Worm (Caenorhabditis elegans): Measurements from ENCODE around the gene K07E3.9.

The K07E3.9 gene

DNA sequence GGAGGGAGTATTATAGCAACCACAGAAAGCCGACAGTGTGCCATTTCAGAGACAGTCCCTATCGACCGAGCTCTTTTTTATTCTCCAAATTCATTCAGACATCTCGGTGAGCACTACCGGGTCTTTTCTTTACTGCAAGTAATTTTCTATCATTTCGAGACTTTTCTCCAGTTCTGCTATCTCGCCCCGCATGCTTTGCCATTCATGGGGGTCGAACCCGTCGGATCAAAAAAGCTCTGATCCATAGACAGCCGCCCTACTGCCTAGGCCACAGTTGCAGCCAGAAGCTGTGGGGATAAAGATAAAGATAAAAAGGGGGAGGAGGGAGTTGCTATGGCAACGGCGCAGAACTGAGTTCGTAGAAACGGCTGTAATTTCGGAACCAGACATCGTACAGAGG, 43.4 kb downstream of the K07E3.9 start (continued):
- TF ChIP-seq madf-3 (GFP tag; IDR thresholded peaks at IDR 0.05), result no peak
- TF ChIP-seq T07F8.4 (tag; optimal IDR thresholded peaks at IDR 0.05), result no peak
- TF ChIP-seq ztf-6 (GFP tag; IDR thresholded peaks at IDR 0.05), result no peak
- TF ChIP-seq sdz-38 (tag; optimal IDR thresholded peaks at IDR 0.05), result no peak
- no peak for TF ChIP-seq aptf-2 (GFP tag; conservative IDR thresholded peaks at IDR 0.05)
- TF ChIP-seq ceh-79 (tag; optimal IDR thresholded peaks at IDR 0.05), result peak; percentile 10
- no peak for TF ChIP-seq attf-5 (GFP tag; optimal IDR thresholded peaks at IDR 0.05)
- no peak for TF ChIP-seq rec-8 (tag; optimal IDR thresholded peaks at IDR 0.05)
- no peak for TF ChIP-seq snpc-1.3 (tag; optimal IDR thresholded peaks at IDR 0.05; ENCODE audit: insufficient read depth)
- TF ChIP-seq F33H1.4 (GFP tag; IDR thresholded peaks at IDR 0.05), result no peak
- TF ChIP-seq B0019.2 (GFP tag; conservative IDR thresholded peaks at IDR 0.05), result no peak
- TF ChIP-seq nfya-2 (GFP tag; IDR thresholded peaks at IDR 0.05), result no peak
- TF ChIP-seq C17E4.6 (GFP tag; IDR thresholded peaks at IDR 0.05), result no peak
- TF ChIP-seq ama-1 (optimal IDR thresholded peaks at IDR 0.05), result no peak
- no peak for TF ChIP-seq ama-1 (GFP tag; optimal IDR thresholded peaks at IDR 0.05)
- TF ChIP-seq tbx-9 (tag; optimal IDR thresholded peaks at IDR 0.05; ENCODE audit: borderline replicate concordance), result no peak
- TF ChIP-seq D2030.7 (GFP tag; IDR thresholded peaks at IDR 0.05), result peak; percentile 67
- no peak for TF ChIP-seq K11D2.4 (GFP tag; IDR thresholded peaks at IDR 0.05)
- TF ChIP-seq pbrm-1 (GFP tag; IDR thresholded peaks at IDR 0.05), result no peak
- TF ChIP-seq lin-35 (GFP tag; optimal IDR thresholded peaks at IDR 0.05), result no peak
- TF ChIP-seq attf-6 (GFP tag; IDR thresholded peaks at IDR 0.05), result no peak
- TF ChIP-seq egl-18 (GFP tag; IDR thresholded peaks at IDR 0.05), result no peak
- no peak for TF ChIP-seq ceh-27 (GFP tag; optimal IDR thresholded peaks at IDR 0.05)
- TF ChIP-seq repo-1 (tag; optimal IDR thresholded peaks at IDR 0.05), result no peak
- TF ChIP-seq mcd-1 (GFP tag; IDR thresholded peaks at IDR 0.05), result no peak
- no peak for TF ChIP-seq unc-130 (GFP tag; optimal IDR thresholded peaks at IDR 0.05)
- TF ChIP-seq ZK185.1 (tag; optimal IDR thresholded peaks at IDR 0.05; ENCODE audit: poor library complexity, severe bottlenecking), result no peak
- TF ChIP-seq dpl-1 (GFP tag; optimal IDR thresholded peaks at IDR 0.05), result no peak
- TF ChIP-seq lin-40 (tag; optimal IDR thresholded peaks at IDR 0.05), result no peak
- no peak for TF ChIP-seq nhr-27 (tag; optimal IDR thresholded peaks at IDR 0.05)
- no peak for TF ChIP-seq let-607 (tag; optimal IDR thresholded peaks at IDR 0.05)
- TF ChIP-seq B0035.1 (tag; optimal IDR thresholded peaks at IDR 0.05), result no peak
- no peak for TF ChIP-seq madf-10 (tag; optimal IDR thresholded peaks at IDR 0.05)
- TF ChIP-seq atf-7 (tag; optimal IDR thresholded peaks at IDR 0.05), result no peak
- TF ChIP-seq F55B11.4 (tag; optimal IDR thresholded peaks at IDR 0.05; ENCODE audit: borderline replicate concordance, insufficient read depth), result no peak
- TF ChIP-seq zfh-2 (GFP tag; conservative IDR thresholded peaks at IDR 0.05), result 0 out of 2 replicates have a peak, but pooled peaks have one; percentile 27
- no peak for TF ChIP-seq efl-1 (GFP tag; optimal IDR thresholded peaks at IDR 0.05)
- no peak for TF ChIP-seq mel-28 (tag; optimal IDR thresholded peaks at IDR 0.05; ENCODE audit: borderline replicate concordance)
- TF ChIP-seq lir-1 (GFP tag; conservative IDR thresholded peaks at IDR 0.05), result no peak
- peak; percentile 36 for TF ChIP-seq ztf-18 (tag; optimal IDR thresholded peaks at IDR 0.05)
- TF ChIP-seq hmg-20 (GFP tag; IDR thresholded peaks at IDR 0.05), result no peak
- TF ChIP-seq rcor-1 (GFP tag; IDR thresholded peaks at IDR 0.05), result no peak
- TF ChIP-seq B0261.1 (tag; optimal IDR thresholded peaks at IDR 0.05), result peak; percentile 70
- no peak for TF ChIP-seq F52B5.7 (tag; optimal IDR thresholded peaks at IDR 0.05)
- TF ChIP-seq tlf-1 (GFP tag; optimal IDR thresholded peaks at IDR 0.05), result no peak
- TF ChIP-seq Y67H2A.10 (GFP tag; conservative IDR thresholded peaks at IDR 0.05), result no peak
- no peak for TF ChIP-seq gei-17 (GFP tag; optimal IDR thresholded peaks at IDR 0.05)
- no peak for TF ChIP-seq nhr-90 (tag; optimal IDR thresholded peaks at IDR 0.05)

Data from whole organism, young adult.